Worm (Caenorhabditis elegans): Measurements from ENCODE around the gene F09F9.2.

Gene F09F9.2

ce11 chrX:4142202-4142601 lies 31.0 kb upstream of the F09F9.2 start (continued):
- TF ChIP-seq attf-3 (GFP tag; conservative IDR thresholded peaks at IDR 0.05) (no peak), F39B2.1 (GFP tag; IDR thresholded peaks at IDR 0.05) (no peak), akir-1 (GFP tag; optimal IDR thresholded peaks at IDR 0.05) (peak; percentile 29), hmg-1.2 (GFP tag; IDR thresholded peaks at IDR 0.05) (peak; percentile 46), ztf-6 (GFP tag; IDR thresholded peaks at IDR 0.05) (no peak), ZK185.1 (tag; optimal IDR thresholded peaks at IDR 0.05; ENCODE audit: poor library complexity, severe bottlenecking) (no peak), rcor-1 (GFP tag; IDR thresholded peaks at IDR 0.05) (no peak), F55B11.4 (tag; optimal IDR thresholded peaks at IDR 0.05; ENCODE audit: borderline replicate concordance, insufficient read depth) (no peak), somi-1 (GFP tag; optimal IDR thresholded peaks at IDR 0.05) (peak; percentile 92), him-1 (tag; optimal IDR thresholded peaks at IDR 0.05) (no peak), sdz-38 (tag; optimal IDR thresholded peaks at IDR 0.05) (no peak), egrh-3 (GFP tag; IDR thresholded peaks at IDR 0.05) (no peak), nfya-1 (tag; optimal IDR thresholded peaks at IDR 0.05; ENCODE audit: borderline replicate concordance, insufficient read depth) (no peak), repo-1 (tag; optimal IDR thresholded peaks at IDR 0.05) (no peak), snpc-4 (GFP tag; optimal IDR thresholded peaks at IDR 0.05) (no peak), snpc-4 (tag; optimal IDR thresholded peaks at IDR 0.05) (peak in 2 of 4 experiments; percentile 49 to 57), ceh-91 (GFP tag; IDR thresholded peaks at IDR 0.05) (no peak), unc-62 (GFP tag; optimal IDR thresholded peaks at IDR 0.05) (no peak), rec-8 (tag; optimal IDR thresholded peaks at IDR 0.05) (no peak), hmg-20 (GFP tag; IDR thresholded peaks at IDR 0.05) (no peak), zim-3 (tag; optimal IDR thresholded peaks at IDR 0.05) (no peak), chd-7 (tag; optimal IDR thresholded peaks at IDR 0.05) (peak; percentile 92), ekl-4 (GFP tag; IDR thresholded peaks at IDR 0.05) (no peak), lsy-27 (tag; optimal IDR thresholded peaks at IDR 0.05; ENCODE audit: borderline replicate concordance, insufficient read depth) (no peak), F57C9.4 (tag; optimal IDR thresholded peaks at IDR 0.05) (no peak), madf-8 (GFP tag; conservative IDR thresholded peaks at IDR 0.05) (no peak), Y67H2A.10 (GFP tag; conservative IDR thresholded peaks at IDR 0.05) (no peak; the same call in 1 of the 2 replicates), F37B4.10 (GFP tag; IDR thresholded peaks at IDR 0.05) (0 out of 2 replicates have a peak, but pooled peaks have one; percentile 63), K11D2.4 (GFP tag; IDR thresholded peaks at IDR 0.05) (peak; percentile 86), pha-4 (tag; optimal IDR thresholded peaks at IDR 0.05) (no peak), pbrm-1 (GFP tag; IDR thresholded peaks at IDR 0.05) (peak; percentile 65; the same call in 1 of the 2 replicates), ztf-22 (GFP tag; optimal IDR thresholded peaks at IDR 0.05) (peak; percentile 85), madf-3 (GFP tag; IDR thresholded peaks at IDR 0.05) (0 out of 2 replicates have a peak, but pooled peaks have one; percentile 15), athp-1 (tag; optimal IDR thresholded peaks at IDR 0.05) (no peak), F52B5.7 (tag; optimal IDR thresholded peaks at IDR 0.05) (no peak), ztf-18 (tag; optimal IDR thresholded peaks at IDR 0.05) (no peak), aptf-2 (GFP tag; conservative IDR thresholded peaks at IDR 0.05) (no peak), mxl-1 (tag; optimal IDR thresholded peaks at IDR 0.05) (peak; percentile 46), ccch-3 (GFP tag; optimal IDR thresholded peaks at IDR 0.05) (no peak), F33H1.4 (GFP tag; IDR thresholded peaks at IDR 0.05) (no peak), nhr-179 (tag; optimal IDR thresholded peaks at IDR 0.05) (no peak), ama-1 (optimal IDR thresholded peaks at IDR 0.05) (no peak), ama-1 (GFP tag; optimal IDR thresholded peaks at IDR 0.05) (peak in 1 of 2 experiments; percentile 52), bed-2 (GFP tag; IDR thresholded peaks at IDR 0.05) (no peak), mes-4 (tag; optimal IDR thresholded peaks at IDR 0.05) (no peak), mcd-1 (GFP tag; IDR thresholded peaks at IDR 0.05) (peak; percentile 36; the same call in 1 of the 2 replicates), hsf-1 (GFP tag; IDR thresholded peaks at IDR 0.05) (0 out of 2 replicates have a peak, but pooled peaks have one; percentile 23), let-607 (tag; optimal IDR thresholded peaks at IDR 0.05) (peak; percentile 41 to 50), cebp-2 (GFP tag; IDR thresholded peaks at IDR 0.05) (no peak)
